Fruit fly (Drosophila melanogaster): ENCODE data around the gene Oseg4.

Oseg4 gene

DNA sequence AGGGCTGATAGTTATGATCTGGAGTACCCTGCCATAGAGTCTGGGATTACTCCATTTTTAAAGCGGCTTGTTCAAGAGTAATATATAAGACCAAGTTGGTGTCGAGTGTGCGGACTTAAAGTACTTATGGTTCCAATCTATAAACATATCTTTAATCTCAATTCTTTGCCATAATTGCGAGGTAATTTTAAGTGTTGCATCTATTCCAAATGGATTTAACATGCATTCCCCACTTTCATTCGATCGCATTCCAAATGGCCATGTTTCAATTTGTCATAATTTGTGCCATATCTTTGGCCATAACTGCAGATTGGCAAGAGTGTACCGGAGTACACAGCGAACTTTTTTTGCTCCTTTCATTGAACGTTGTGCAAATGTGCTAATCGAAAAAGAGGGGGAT, 24.3 kb downstream of the Oseg4 start:
- TF ChIP-seq CG17801 (GFP tag; optimal IDR thresholded peaks at IDR 0.05; ENCODE audit: partially characterized antibody): no peak

DNA sequence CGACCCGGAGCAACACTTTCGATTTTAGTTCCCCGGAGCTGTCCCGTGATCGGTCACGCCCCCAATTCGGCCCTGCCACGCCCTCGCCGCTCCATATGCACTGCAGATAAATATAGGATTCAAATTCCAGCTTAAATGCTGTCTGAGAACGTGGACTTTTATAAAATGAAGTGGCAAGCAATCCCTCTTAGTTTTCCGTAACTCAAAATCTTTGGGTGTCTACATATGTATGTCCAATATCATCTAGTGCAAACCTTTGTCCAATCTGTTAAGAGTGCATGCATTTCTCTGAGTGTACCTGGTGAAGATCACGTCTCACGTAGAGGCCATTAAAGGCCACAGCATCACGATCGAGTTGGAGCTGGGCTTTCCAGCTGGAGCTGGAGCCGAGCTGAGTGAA, 25.0 kb downstream of the Oseg4 start:
- TF ChIP-seq CG17801 (GFP tag; optimal IDR thresholded peaks at IDR 0.05; ENCODE audit: partially characterized antibody): no peak

DNA sequence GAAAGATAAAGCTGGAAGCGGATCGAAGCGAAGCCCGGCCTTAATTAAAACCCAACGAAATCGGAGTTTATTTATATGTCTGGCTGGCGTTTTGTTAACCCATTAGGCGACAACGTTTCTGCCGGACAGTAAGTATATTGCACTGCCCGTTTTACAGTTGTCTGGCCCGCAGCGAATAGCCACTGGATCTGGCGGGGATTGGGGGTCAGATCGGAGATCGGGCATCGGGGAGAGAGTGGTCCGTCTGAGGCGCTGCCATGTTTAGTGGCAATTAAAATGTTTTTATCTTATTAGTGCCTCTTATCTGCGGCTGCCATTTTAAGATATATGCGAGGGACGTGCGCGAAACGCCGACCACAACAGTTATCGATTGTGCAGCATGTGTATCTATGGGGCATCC, 26.4 kb downstream of the Oseg4 start:
- TF ChIP-seq CG17801 (GFP tag; optimal IDR thresholded peaks at IDR 0.05; ENCODE audit: partially characterized antibody): no peak

DNA sequence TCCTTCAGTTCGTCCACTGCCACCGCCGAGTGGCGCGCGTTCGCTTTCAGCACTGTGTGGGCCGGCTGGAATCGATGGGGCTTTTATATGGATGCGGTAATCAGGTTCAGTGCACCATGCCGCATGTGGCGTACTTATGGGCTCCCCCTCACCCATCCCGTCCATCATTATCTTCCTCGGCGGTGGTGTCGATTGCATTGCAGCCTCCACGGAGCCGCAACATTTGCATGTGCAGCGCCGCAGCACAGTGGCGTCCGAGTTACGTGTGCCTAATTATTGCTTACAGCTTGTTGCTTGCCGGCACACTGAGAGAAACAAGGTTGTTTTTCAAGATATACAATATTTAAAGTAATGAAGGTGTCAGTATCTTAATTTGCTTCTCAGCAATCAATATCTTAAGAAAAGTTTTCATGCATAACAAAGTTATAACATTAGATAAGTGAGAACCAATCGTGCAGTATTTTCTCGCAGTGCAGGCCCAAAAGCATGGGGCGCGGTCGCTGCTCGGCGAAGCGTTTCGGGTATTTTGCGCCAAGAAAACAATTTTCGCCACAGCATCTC, 33.1 kb downstream of the Oseg4 start, which contains the start of gene CG13931:
Gene CG13931 (minus strand): TSS at position 41 of the 561 bp plus-strand sequence.
- TF ChIP-seq CG17801 (GFP tag; optimal IDR thresholded peaks at IDR 0.05; ENCODE audit: partially characterized antibody): no peak

DNA sequence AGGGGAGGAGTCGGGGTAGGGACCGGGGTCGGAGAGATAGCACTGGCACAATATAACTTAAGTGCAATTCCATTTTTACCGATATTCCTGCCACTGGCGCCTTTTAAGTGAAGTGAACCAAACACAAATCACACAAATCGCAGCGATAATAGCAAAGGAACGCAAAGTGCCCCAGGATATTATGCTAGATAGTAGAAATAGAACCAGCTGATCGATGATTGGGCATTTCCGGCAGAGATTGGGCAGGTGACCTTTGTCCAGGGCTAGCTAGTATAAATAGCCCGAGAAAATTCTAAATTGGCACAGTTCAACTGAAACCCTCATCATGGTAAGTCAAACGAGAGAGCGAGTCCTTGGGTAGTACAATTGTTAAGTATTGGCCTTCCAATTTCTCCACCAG, 41.2 kb downstream of the Oseg4 start, which contains the start of gene CG12011:
Gene CG12011 (plus strand): TSS at position 301 of the 400 bp plus-strand sequence.
- no peak for TF ChIP-seq CG17801 (GFP tag; optimal IDR thresholded peaks at IDR 0.05; ENCODE audit: partially characterized antibody)

DNA sequence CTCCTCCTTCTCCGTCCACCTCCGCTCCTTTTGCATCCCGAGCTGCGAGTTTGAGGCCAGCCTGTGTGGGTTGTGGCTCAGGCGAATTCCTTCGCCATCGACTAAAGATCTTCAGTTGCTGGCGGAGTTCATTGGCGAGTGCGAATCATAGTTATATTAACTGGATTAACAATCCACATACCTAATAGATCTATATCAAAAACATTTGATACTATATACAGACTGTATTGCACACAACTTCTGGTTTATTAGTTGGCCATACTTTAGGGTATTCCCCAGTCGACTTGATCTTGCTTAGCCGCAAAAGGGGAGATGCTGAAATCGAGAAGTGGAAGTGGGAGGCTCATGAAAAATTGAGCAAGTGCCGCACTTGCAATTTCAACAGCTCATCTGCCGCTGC, 42.7 kb downstream of the Oseg4 start:
- TF ChIP-seq CG17801 (GFP tag; optimal IDR thresholded peaks at IDR 0.05; ENCODE audit: partially characterized antibody): no peak

DNA sequence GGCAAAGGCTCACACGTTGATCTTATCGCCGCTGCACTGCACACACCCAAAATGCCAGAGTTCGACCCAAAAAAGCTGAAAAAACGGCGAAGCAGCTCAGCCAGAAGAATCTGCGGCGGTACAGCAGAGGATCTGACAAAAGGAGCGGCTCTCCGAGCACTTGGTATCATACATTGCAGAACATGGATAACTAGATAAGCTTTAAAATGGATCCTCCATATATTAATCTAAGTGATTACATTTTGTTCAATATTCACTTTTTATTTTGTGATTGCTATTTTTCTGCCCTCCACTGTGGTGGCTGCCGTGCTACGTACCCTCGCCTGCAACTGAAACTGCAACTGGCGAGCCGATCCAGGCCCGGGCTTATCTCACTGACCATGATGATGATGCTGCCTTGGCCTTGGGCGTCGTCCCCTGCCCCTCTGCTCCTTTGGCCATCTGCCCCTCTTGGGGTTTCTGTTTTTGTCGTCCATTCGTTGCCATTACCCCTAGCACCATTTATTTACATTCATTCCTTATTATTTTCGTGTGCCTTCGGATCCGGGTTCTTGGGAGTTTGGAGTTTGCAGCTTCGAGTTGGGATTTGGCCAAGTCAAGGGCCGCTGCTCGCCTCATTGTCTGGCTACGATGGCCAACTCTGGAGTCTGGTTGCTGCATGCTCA, 43.3 kb downstream of the Oseg4 start:
- no peak for TF ChIP-seq CG17801 (GFP tag; optimal IDR thresholded peaks at IDR 0.05; ENCODE audit: partially characterized antibody)

DNA sequence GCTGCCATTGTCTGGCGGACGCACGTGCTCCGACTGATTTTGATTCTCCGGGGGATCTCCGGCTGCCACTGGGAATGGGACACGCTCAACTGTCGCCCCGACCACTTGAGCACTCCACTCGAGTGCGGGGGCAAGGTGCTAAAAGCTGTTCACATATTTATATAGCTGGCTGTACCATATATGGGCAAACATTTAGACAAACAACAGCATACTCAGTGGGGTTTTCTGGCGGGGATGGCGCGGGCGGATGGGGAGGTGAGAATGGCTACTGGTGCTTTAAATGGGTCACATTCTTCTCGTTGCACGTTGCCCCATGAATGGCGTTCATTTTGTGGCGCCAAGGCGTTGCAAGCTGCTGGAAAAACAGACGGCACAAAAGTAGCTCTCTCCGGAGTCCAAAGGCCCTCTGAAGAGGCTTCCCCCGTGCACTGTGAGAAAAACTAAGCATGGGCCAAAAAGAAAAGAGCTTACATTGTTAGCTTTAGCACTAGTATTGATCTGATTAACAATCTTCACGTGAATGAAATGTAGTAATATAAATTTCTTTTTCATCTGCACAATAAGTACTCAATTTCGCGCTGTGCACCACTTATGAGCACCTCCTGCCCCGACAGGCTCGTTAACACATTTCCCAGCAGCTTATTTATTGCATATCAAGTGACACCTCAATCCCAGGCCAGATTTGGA, 44.7 kb downstream of the Oseg4 start:
- TF ChIP-seq CG17801 (GFP tag; optimal IDR thresholded peaks at IDR 0.05; ENCODE audit: partially characterized antibody): no peak

DNA sequence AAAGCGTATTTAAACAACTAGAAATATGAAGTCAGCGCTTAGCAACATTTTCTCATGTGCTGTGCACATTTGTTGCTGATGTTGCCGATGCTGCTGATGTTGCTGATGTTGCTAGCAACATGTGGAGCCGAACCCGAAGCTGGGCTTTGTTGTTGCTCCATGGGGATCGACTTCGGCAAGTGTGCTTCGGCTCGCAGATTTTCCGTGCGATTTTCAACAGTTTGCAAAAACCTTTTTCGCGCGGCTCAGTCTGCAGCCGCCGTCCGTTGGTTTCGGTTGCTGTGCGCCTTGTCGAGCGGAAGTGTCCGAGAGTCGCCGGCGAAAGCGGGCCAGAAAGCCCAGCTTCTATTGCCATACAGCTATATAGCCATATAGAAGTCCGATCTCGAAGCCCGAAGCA, 47.0 kb downstream of the Oseg4 start:
- TF ChIP-seq CG17801 (GFP tag; optimal IDR thresholded peaks at IDR 0.05; ENCODE audit: partially characterized antibody): no peak

DNA sequence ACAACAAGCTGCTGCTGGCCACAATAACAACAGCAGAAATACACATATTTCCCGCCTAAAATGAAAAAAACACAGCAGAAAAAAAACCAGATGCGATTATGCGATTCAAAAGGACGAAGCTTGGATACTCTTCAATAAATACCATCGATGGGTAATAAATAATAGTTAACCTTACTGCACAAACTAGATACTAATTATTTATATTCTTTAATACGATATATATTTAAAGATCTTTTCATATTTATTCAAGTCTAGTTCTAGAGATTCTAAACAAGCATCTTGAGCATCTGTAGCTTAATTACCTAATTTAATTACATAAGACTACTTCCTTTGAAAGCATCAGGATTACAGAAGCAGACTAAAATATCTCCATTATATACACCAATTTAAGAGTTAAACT, 47.4 kb downstream of the Oseg4 start:
- no peak for TF ChIP-seq CG17801 (GFP tag; optimal IDR thresholded peaks at IDR 0.05; ENCODE audit: partially characterized antibody)

DNA sequence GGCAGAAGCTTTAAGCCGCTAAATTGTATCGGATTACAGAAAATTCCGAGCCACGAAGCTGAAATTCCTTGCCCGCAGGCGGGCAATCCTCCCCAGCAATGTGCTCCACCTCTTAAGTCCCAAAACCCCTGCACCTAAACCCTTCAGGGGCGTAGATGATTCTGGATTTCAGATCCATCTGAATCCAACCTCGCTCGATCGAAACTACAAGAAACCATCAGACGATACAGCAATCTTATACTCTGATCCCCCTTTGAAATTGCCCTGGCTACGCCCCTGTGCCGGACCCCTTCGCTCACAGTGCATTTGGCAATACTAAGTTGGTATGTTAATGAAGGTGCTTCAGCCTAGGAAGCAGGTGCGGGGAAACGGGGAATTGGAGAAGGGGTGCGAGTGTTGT, 52.5 kb downstream of the Oseg4 start:
- no peak for TF ChIP-seq CG17801 (GFP tag; optimal IDR thresholded peaks at IDR 0.05; ENCODE audit: partially characterized antibody)

Data from ovary, adult (tissue).